Worm (Caenorhabditis elegans): ENCODE measurements around the gene dylt-3.

dylt-3 gene

ce11 chrII:8143278-8143931 is 38.1 kb upstream of the dylt-3 start, which contains the start of the genes ints-11 and rpl-10 (continued):
- no peak for TF ChIP-seq T26A5.8 (tag; optimal IDR thresholded peaks at IDR 0.05)
- no peak for TF ChIP-seq dpff-1 (tag; optimal IDR thresholded peaks at IDR 0.05)
- TF ChIP-seq madf-10 (tag; optimal IDR thresholded peaks at IDR 0.05), result no peak
- no peak for TF ChIP-seq akir-1 (GFP tag; optimal IDR thresholded peaks at IDR 0.05)
- TF ChIP-seq him-1 (tag; optimal IDR thresholded peaks at IDR 0.05), result no peak
- TF ChIP-seq snpc-4 (GFP tag; optimal IDR thresholded peaks at IDR 0.05), result no peak
- peak in 1 of 4 experiments; percentile 47 for TF ChIP-seq snpc-4 (tag; optimal IDR thresholded peaks at IDR 0.05)
- peak in 1 of 3 experiments; percentile 18 for TF ChIP-seq lin-35 (GFP tag; optimal IDR thresholded peaks at IDR 0.05)
- peak; percentile 15 for TF ChIP-seq lsl-1 (GFP tag; optimal IDR thresholded peaks at IDR 0.05)
- TF ChIP-seq egrh-3 (GFP tag; IDR thresholded peaks at IDR 0.05), result no peak
- TF ChIP-seq tbp1 (GFP tag; optimal IDR thresholded peaks at IDR 0.05), result no peak
- no peak for TF ChIP-seq B0336.3 (GFP tag; IDR thresholded peaks at IDR 0.05)

- TF ChIP-seq madf-6 (GFP tag; IDR thresholded peaks at IDR 0.05), result peak; percentile 58
- no peak for TF ChIP-seq rpc-1 (optimal IDR thresholded peaks at IDR 0.05)
- no peak for TF ChIP-seq rpc-1 (tag; optimal IDR thresholded peaks at IDR 0.05)
- no peak for TF ChIP-seq nhr-120 (GFP tag; IDR thresholded peaks at IDR 0.05)
- TF ChIP-seq B0336.3 (GFP tag; IDR thresholded peaks at IDR 0.05), result peak; percentile 68; the same call in 1 of the 2 replicates
- peak; percentile 51 for TF ChIP-seq lin-54 (GFP tag; optimal IDR thresholded peaks at IDR 0.05)
- no peak for TF ChIP-seq hlh-26 (GFP tag; conservative IDR thresholded peaks at IDR 0.05)
- TF ChIP-seq ceh-27 (GFP tag; optimal IDR thresholded peaks at IDR 0.05), result no peak
- TF ChIP-seq sea-2 (GFP tag; IDR thresholded peaks at IDR 0.05), result no peak
- peak; percentile 38 for TF ChIP-seq tlf-1 (GFP tag; optimal IDR thresholded peaks at IDR 0.05)
- peak; percentile 38 for TF ChIP-seq D2030.7 (GFP tag; IDR thresholded peaks at IDR 0.05)
- no peak for TF ChIP-seq lin-40 (tag; optimal IDR thresholded peaks at IDR 0.05)
- TF ChIP-seq C17E4.6 (GFP tag; IDR thresholded peaks at IDR 0.05), result no peak
- TF ChIP-seq F57A8.1 (GFP tag; optimal IDR thresholded peaks at IDR 0.05), result peak; percentile 7
- peak; percentile 42; the same call in 1 of the 2 replicates for TF ChIP-seq attf-6 (GFP tag; IDR thresholded peaks at IDR 0.05)
- TF ChIP-seq Y67H2A.10 (GFP tag; conservative IDR thresholded peaks at IDR 0.05), result no peak
- TF ChIP-seq K11D2.4 (GFP tag; IDR thresholded peaks at IDR 0.05), result no peak
- peak; percentile 66; the same call in 1 of the 2 replicates for TF ChIP-seq Y53G8AR.9 (GFP tag; conservative IDR thresholded peaks at IDR 0.05)
- no peak for TF ChIP-seq snpc-1.1 (tag; optimal IDR thresholded peaks at IDR 0.05; ENCODE audit: insufficient read depth)
- TF ChIP-seq nhr-27 (tag; optimal IDR thresholded peaks at IDR 0.05), result no peak
- peak; percentile 3 for TF ChIP-seq dpl-1 (GFP tag; optimal IDR thresholded peaks at IDR 0.05)
- no peak for TF ChIP-seq dpff-1 (tag; optimal IDR thresholded peaks at IDR 0.05)
- TF ChIP-seq F49E8.2 (tag; optimal IDR thresholded peaks at IDR 0.05; ENCODE audit: insufficient read depth), result peak; percentile 53
- no peak for TF ChIP-seq F39B2.1 (GFP tag; IDR thresholded peaks at IDR 0.05)
- TF ChIP-seq lsl-1 (GFP tag; optimal IDR thresholded peaks at IDR 0.05), result peak; percentile 34
- TF ChIP-seq nfya-2 (GFP tag; IDR thresholded peaks at IDR 0.05), result no peak
- no peak; the same call in 1 of the 2 replicates for TF ChIP-seq lin-26 (GFP tag; IDR thresholded peaks at IDR 0.05)
- TF ChIP-seq Y79H2A.3 (GFP tag; conservative IDR thresholded peaks at IDR 0.05), result no peak
- no peak for TF ChIP-seq ceh-79 (tag; optimal IDR thresholded peaks at IDR 0.05)
- TF ChIP-seq lin-35 (GFP tag; optimal IDR thresholded peaks at IDR 0.05), result peak in 1 of 3 experiments; percentile 5
- TF ChIP-seq rcor-1 (GFP tag; IDR thresholded peaks at IDR 0.05), result 0 out of 2 replicates have a peak, but pooled peaks have one; percentile 42
- 0 out of 2 replicates have a peak, but pooled peaks have one; percentile 29 for TF ChIP-seq ztf-25 (GFP tag; IDR thresholded peaks at IDR 0.05)
- peak; percentile 66; the same call in 1 of the 2 replicates for TF ChIP-seq hsf-1 (GFP tag; IDR thresholded peaks at IDR 0.05)
- peak; percentile 39 for TF ChIP-seq hmg-1.2 (GFP tag; IDR thresholded peaks at IDR 0.05)
- no peak for TF ChIP-seq hmg-20 (GFP tag; IDR thresholded peaks at IDR 0.05)
- no peak for TF ChIP-seq somi-1 (GFP tag; optimal IDR thresholded peaks at IDR 0.05)
- TF ChIP-seq unc-130 (GFP tag; optimal IDR thresholded peaks at IDR 0.05), result peak; percentile 15
- TF ChIP-seq snpc-4 (GFP tag; optimal IDR thresholded peaks at IDR 0.05), result peak; percentile 9
- TF ChIP-seq snpc-4 (tag; optimal IDR thresholded peaks at IDR 0.05), result no peak
Measured at ce11 chrII:8144543-8144942, 37.0 kb upstream of the dylt-3 start, which contains the start of gene F10B5.2. Gene F10B5.2 (plus strand): TSS chrII:8144762.

All from whole organism, young adult.